Fruit fly (Drosophila melanogaster) whole organism, wandering third instar larva: ENCODE measurements around the gene CG43680.

Experiments used
- CG32264 ChIP-seq: fragments of 200-800 bp; sonication (Bioruptor generic); optimal IDR thresholded peaks from 2 replicates; lab custom pipeline; 2016; ENCODE audit warnings: missing biosample characterization, missing genetic modification characterization
- CG9705 ChIP-seq: fragments of 200-800 bp; sonication (Bioruptor generic); optimal IDR thresholded peaks from 2 replicates; lab custom pipeline; 2018; ENCODE audit warnings: missing biosample characterization, mild to moderate bottlenecking, missing genetic modification characterization
- GATAd ChIP-seq: sonication (Bioruptor generic); optimal IDR thresholded peaks from 2 replicates; lab custom pipeline; 2016; ENCODE audit warnings: missing biosample characterization, missing genetic modification characterization
- Hr78 ChIP-seq: fragments of >200 bp; optimal IDR thresholded peaks from 2 replicates; lab custom pipeline; 2017; ENCODE audit warnings: missing biosample characterization, missing genetic modification characterization
- Mio ChIP-seq: sonication (Bioruptor generic); optimal IDR thresholded peaks from 2 replicates; lab custom pipeline; 2016; ENCODE audit warnings: missing biosample characterization, missing genetic modification characterization
- Myc ChIP-seq: fragments of >200 bp; optimal IDR thresholded peaks from 2 replicates; lab custom pipeline; 2017
- N ChIP-seq: fragments of >200 bp; optimal IDR thresholded peaks from 2 replicates; lab custom pipeline; 2018; ENCODE audit warnings: missing biosample characterization, missing external identifiers, missing genetic modification characterization
- Rel ChIP-seq, 2 experiments: fragments of 200-800 bp; sonication (Bioruptor generic) in 1 of 2; optimal IDR thresholded peaks; 2 replicates in 1 of 2; 3 replicates in 1 of 2; lab custom pipeline; 2016 to 2019; ENCODE audit warnings: mild to moderate bottlenecking in 2 of 2, missing biosample characterization in 2 of 2, missing genetic modification characterization in 2 of 2, moderate library complexity in 1 of 2
- fru ChIP-seq: fragments of 200-800 bp; sonication (Bioruptor generic); optimal IDR thresholded peaks from 3 replicates; lab custom pipeline; 2016; ENCODE audit warnings: missing biosample characterization, mild to moderate bottlenecking, missing genetic modification characterization
- lola ChIP-seq: fragments of >200 bp; optimal IDR thresholded peaks from 2 replicates; lab custom pipeline; 2017; ENCODE audit warnings: missing biosample characterization, missing genetic modification characterization
- usp ChIP-seq: fragments of >200 bp; optimal IDR thresholded peaks from 2 replicates; lab custom pipeline; 2017; ENCODE audit warnings: missing biosample characterization, missing genetic modification characterization
- woc ChIP-seq: sonication (Bioruptor generic); optimal IDR thresholded peaks from 2 replicates; lab custom pipeline; 2016; ENCODE audit warnings: missing biosample characterization, mild to moderate bottlenecking, missing genetic modification characterization

DNA sequence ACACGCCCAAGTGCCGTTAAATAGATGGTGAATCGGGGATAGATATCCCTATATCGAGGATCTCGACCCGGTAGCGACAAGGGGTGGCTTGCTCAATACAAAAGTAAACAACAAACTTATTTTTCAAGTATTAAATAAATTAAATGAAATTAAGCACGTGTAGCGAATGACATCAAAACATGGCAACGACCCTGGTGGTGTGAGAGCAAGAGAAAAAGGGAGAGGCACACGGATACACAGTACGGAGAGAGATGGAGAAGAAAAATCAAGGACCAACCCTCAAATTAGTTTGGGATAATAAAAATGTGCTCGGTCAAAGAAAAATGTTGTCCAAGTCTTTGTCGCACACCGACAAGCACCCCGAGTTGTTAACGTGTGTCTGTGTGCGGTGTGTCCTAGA, 32.1 kb downstream of the CG43680 start:
- TF ChIP-seq lola (GFP tag; lab: Kevin White, UChicago) = no peak
- no peak for TF ChIP-seq Rel (GFP tag; optimal IDR thresholded peaks at IDR 0.05; lab: Kevin White, UChicago)
- TF ChIP-seq Rel (tag; optimal IDR thresholded peaks at IDR 0.05; lab: Kevin White, UChicago) = no peak
- TF ChIP-seq GATAd (GFP tag; lab: Kevin White, UChicago) = no peak
- no peak for TF ChIP-seq woc (GFP tag; lab: Kevin White, UChicago)
- TF ChIP-seq Mio (GFP tag; lab: Kevin White, UChicago) = no peak
- no peak for TF ChIP-seq usp
- no peak for TF ChIP-seq Hr78 (GFP tag; lab: Kevin White, UChicago)
- no peak for TF ChIP-seq CG32264 (GFP tag; lab: Kevin White, UChicago)
- TF ChIP-seq fru (GFP tag; lab: Kevin White, UChicago) = no peak
- TF ChIP-seq CG9705 (GFP tag; lab: Kevin White, UChicago) = no peak
- TF ChIP-seq N (GFP tag; lab: Kevin White, UChicago) = no peak
- TF ChIP-seq Myc (lab: Kevin White, UChicago) = no peak
